Worm (Caenorhabditis elegans) whole organism, L3 larva: ENCODE data around the gene nra-4.

ENCODE experiments used
- ceh-82 ChIP-seq: fragments of 150-350 bp; optimal IDR thresholded peaks from 2 replicates; lab custom pipeline; 2014; ENCODE audit warnings: missing biosample characterization, missing genetic modification characterization
- egl-27 ChIP-seq: sonication (generic microtip); optimal IDR thresholded peaks from 4 replicates; lab custom pipeline; 2017; ENCODE audit warnings: missing biosample characterization, missing genetic modification reagents, missing genetic modification characterization
- fkh-10 ChIP-seq: sonication (generic microtip); optimal IDR thresholded peaks from 2 replicates; lab custom pipeline; 2017; ENCODE audit warnings: missing biosample characterization, missing genetic modification reagents, missing genetic modification characterization
- mdl-1 ChIP-seq: fragments of 150-350 bp; optimal IDR thresholded peaks from 2 replicates; lab custom pipeline; 2014; ENCODE audit warnings: missing biosample characterization, missing genetic modification characterization
- tbx-2 ChIP-seq: sonication (generic microtip); optimal IDR thresholded peaks from 2 replicates; lab custom pipeline; 2016; ENCODE audit warnings: mild to moderate bottlenecking, missing genetic modification characterization, missing compliant biosample characterization

- TF ChIP-seq tbx-2 = no peak
- TF ChIP-seq mdl-1 (tag; lab: Kevin White, UChicago) = no peak
- no peak for TF ChIP-seq egl-27
- TF ChIP-seq ceh-82 = no peak
- no peak for TF ChIP-seq fkh-10 (GFP tag; lab: Kevin White, UChicago)
These were observed 26.9 kb downstream of the nra-4 start for ce11 chrV:1021456-1021855.
